Worm (Caenorhabditis elegans): ENCODE measurements around the gene F32D8.7.

The F32D8.7 gene

ce11 chrV:10859048-10859637, 39.1 kb upstream of the F32D8.7 start:
- TF ChIP-seq zag-1 (tag; optimal IDR thresholded peaks at IDR 0.05) (no peak), sea-2 (GFP tag; optimal IDR thresholded peaks at IDR 0.05) (no peak), elt-1 (tag; optimal IDR thresholded peaks at IDR 0.05) (no peak), pqm-1 (tag; optimal IDR thresholded peaks at IDR 0.05) (no peak), fos-1 (tag; optimal IDR thresholded peaks at IDR 0.05) (no peak), nhr-25 (tag; optimal IDR thresholded peaks at IDR 0.05) (peak; percentile 40), nhr-23 (tag; optimal IDR thresholded peaks at IDR 0.05) (peak; percentile 26), ceh-9 (tag; optimal IDR thresholded peaks at IDR 0.05) (no peak), ztf-11 (tag; optimal IDR thresholded peaks at IDR 0.05) (no peak), hmg-11 (tag; optimal IDR thresholded peaks at IDR 0.05) (no peak), skn-1 (tag; optimal IDR thresholded peaks at IDR 0.05) (no peak), lin-39 (tag; optimal IDR thresholded peaks at IDR 0.05) (no peak), nhr-77 (tag; optimal IDR thresholded peaks at IDR 0.05) (no peak), unc-62 (GFP tag; optimal IDR thresholded peaks at IDR 0.05) (no peak), ZK546.5 (tag; optimal IDR thresholded peaks at IDR 0.05) (no peak), ceh-16 (tag; optimal IDR thresholded peaks at IDR 0.05) (no peak), ama-1 (optimal IDR thresholded peaks at IDR 0.05) (no peak), fkh-2 (tag; optimal IDR thresholded peaks at IDR 0.05) (no peak), elt-2 (tag; optimal IDR thresholded peaks at IDR 0.05) (peak; percentile 53), unc-39 (tag; optimal IDR thresholded peaks at IDR 0.05) (no peak), nhr-11 (tag; optimal IDR thresholded peaks at IDR 0.05) (no peak), nhr-12 (tag; optimal IDR thresholded peaks at IDR 0.05) (no peak), pha-4 (tag; optimal IDR thresholded peaks at IDR 0.05) (peak; percentile 22), R02D3.7 (tag; optimal IDR thresholded peaks at IDR 0.05) (no peak), egl-27 (tag; optimal IDR thresholded peaks at IDR 0.05) (no peak), lin-15B (tag; optimal IDR thresholded peaks at IDR 0.05) (no peak), snpc-4 (tag; optimal IDR thresholded peaks at IDR 0.05) (no peak), lsy-12 (tag; optimal IDR thresholded peaks at IDR 0.05) (no peak), nhr-43 (tag; optimal IDR thresholded peaks at IDR 0.05; ENCODE audit: poor library complexity, severe bottlenecking) (peak; percentile 32), nhr-28 (tag; optimal IDR thresholded peaks at IDR 0.05) (no peak), elt-3 (tag; optimal IDR thresholded peaks at IDR 0.05) (no peak), nfya-1 (tag; optimal IDR thresholded peaks at IDR 0.05; ENCODE audit: insufficient read depth) (no peak), ceh-28 (tag; optimal IDR thresholded peaks at IDR 0.05) (no peak), tbx-2 (tag; optimal IDR thresholded peaks at IDR 0.05) (no peak), nhr-76 (tag; optimal IDR thresholded peaks at IDR 0.05) (no peak), mdl-1 (tag; optimal IDR thresholded peaks at IDR 0.05) (no peak)

- TF ChIP-seq lin-39 (tag; optimal IDR thresholded peaks at IDR 0.05) (no peak), nhr-11 (tag; optimal IDR thresholded peaks at IDR 0.05) (no peak), mdl-1 (tag; optimal IDR thresholded peaks at IDR 0.05) (peak; percentile 33), ceh-16 (tag; optimal IDR thresholded peaks at IDR 0.05) (no peak), nhr-23 (tag; optimal IDR thresholded peaks at IDR 0.05) (peak; percentile 32), elt-2 (tag; optimal IDR thresholded peaks at IDR 0.05) (peak; percentile 72), pqm-1 (tag; optimal IDR thresholded peaks at IDR 0.05) (peak; percentile 88), nhr-43 (tag; optimal IDR thresholded peaks at IDR 0.05; ENCODE audit: poor library complexity, severe bottlenecking) (peak; percentile 35), fkh-10 (GFP tag; optimal IDR thresholded peaks at IDR 0.05) (no peak), ztf-4 (tag; optimal IDR thresholded peaks at IDR 0.05) (no peak), ceh-9 (tag; optimal IDR thresholded peaks at IDR 0.05) (no peak), snpc-4 (tag; optimal IDR thresholded peaks at IDR 0.05) (no peak), hmg-11 (tag; optimal IDR thresholded peaks at IDR 0.05) (no peak), nfya-1 (tag; optimal IDR thresholded peaks at IDR 0.05; ENCODE audit: insufficient read depth) (no peak), ceh-82 (tag; optimal IDR thresholded peaks at IDR 0.05) (no peak), elt-3 (tag; optimal IDR thresholded peaks at IDR 0.05) (peak in 2 of 3 experiments; percentile 44 to 46), aly-2 (tag; optimal IDR thresholded peaks at IDR 0.05) (no peak), nhr-28 (tag; optimal IDR thresholded peaks at IDR 0.05) (no peak), mml-1 (tag; optimal IDR thresholded peaks at IDR 0.05) (no peak), eor-1 (tag; optimal IDR thresholded peaks at IDR 0.05) (no peak), elt-1 (tag; optimal IDR thresholded peaks at IDR 0.05) (no peak), daf-12 (tag; optimal IDR thresholded peaks at IDR 0.05) (no peak), fkh-2 (tag; optimal IDR thresholded peaks at IDR 0.05) (no peak), R02D3.7 (tag; optimal IDR thresholded peaks at IDR 0.05) (no peak), zag-1 (tag; optimal IDR thresholded peaks at IDR 0.05) (no peak), nhr-25 (tag; optimal IDR thresholded peaks at IDR 0.05) (peak; percentile 33)
Observed at ce11 chrV:10859775-10860174, 38.5 kb upstream of the F32D8.7 start.
